Fruit fly (Drosophila melanogaster) whole organism, embryonic: ENCODE measurements around the gene CG15143.

Source experiments
- Abd-B ChIP-seq: fragments of 200-800 bp; sonication (Bioruptor generic); optimal IDR thresholded peaks from 2 replicates; lab custom pipeline; 2018; ENCODE audit warnings: missing biosample characterization, mild to moderate bottlenecking, missing genetic modification characterization, moderate library complexity
- CG10147 ChIP-seq: fragments of 200-800 bp; sonication (Bioruptor generic); optimal IDR thresholded peaks from 2 replicates; lab custom pipeline; 2019; ENCODE audit warnings: missing biosample characterization, mild to moderate bottlenecking, missing genetic modification characterization, moderate library complexity
- CG10565 ChIP-seq: fragments of 200-800 bp; sonication (Bioruptor generic); optimal IDR thresholded peaks from 3 replicates; lab custom pipeline; 2016; ENCODE audit warnings: missing biosample characterization, mild to moderate bottlenecking, missing genetic modification characterization
- CG10979 ChIP-seq: fragments of 200-800 bp; sonication (Bioruptor generic); optimal IDR thresholded peaks from 2 replicates; lab custom pipeline; 2018; ENCODE audit warnings: missing biosample characterization, mild to moderate bottlenecking, missing genetic modification characterization, moderate library complexity
- CG11247 ChIP-seq: fragments of 200-800 bp; sonication (Bioruptor generic); IDR thresholded peaks from 2 replicates; pipeline ENCODE4 v1.3.6; 2022; ENCODE audit warnings: missing biosample characterization, missing genetic modification characterization
- CG12236 ChIP-seq: fragments of 200-800 bp; sonication (Bioruptor generic); optimal IDR thresholded peaks from 2 replicates; lab custom pipeline; 2016; ENCODE audit warnings: missing biosample characterization, missing genetic modification characterization
- CG13775 ChIP-seq: fragments of 200-800 bp; sonication (Bioruptor generic); optimal IDR thresholded peaks from 3 replicates; lab custom pipeline; 2017; ENCODE audit warnings: missing biosample characterization, mild to moderate bottlenecking, missing genetic modification characterization
- CG14014 ChIP-seq: fragments of 200-800 bp; sonication (Bioruptor generic); IDR thresholded peaks from 2 replicates; pipeline ENCODE4 v1.3.6; 2022; ENCODE audit warnings: missing biosample characterization, missing genetic modification characterization
- CG14860 ChIP-seq: fragments of 200-800 bp; sonication (Bioruptor generic); IDR thresholded peaks from 3 replicates; pipeline ENCODE4 v1.3.6; 2022; ENCODE audit warnings: missing biosample characterization, missing genetic modification characterization; ENCODE audit not compliant: partially characterized antibody
- CG15269 ChIP-seq: fragments of 200-800 bp; sonication (Bioruptor generic); optimal IDR thresholded peaks from 2 replicates; lab custom pipeline; 2018; ENCODE audit warnings: missing biosample characterization, mild to moderate bottlenecking, missing genetic modification characterization, moderate library complexity
- CG1529 ChIP-seq: fragments of 200-800 bp; sonication (Bioruptor generic); optimal IDR thresholded peaks from 3 replicates; lab custom pipeline; 2018; ENCODE audit warnings: missing biosample characterization, missing genetic modification characterization
- CG17328 ChIP-seq: fragments of 200-800 bp; sonication (Bioruptor generic); IDR thresholded peaks from 2 replicates; pipeline ENCODE4 v1.3.6; 2022; ENCODE audit warnings: missing biosample characterization, missing genetic modification characterization
- CG17829 ChIP-seq: fragments of 200-800 bp; optimal IDR thresholded peaks from 2 replicates; lab custom pipeline; 2019; ENCODE audit warnings: missing biosample characterization, mild to moderate bottlenecking, missing genetic modification characterization, moderate library complexity
- CG30020 ChIP-seq: fragments of 200-800 bp; optimal IDR thresholded peaks from 2 replicates; lab custom pipeline; 2019; ENCODE audit warnings: missing biosample characterization, mild to moderate bottlenecking, missing genetic modification characterization, moderate library complexity
- CG32767 ChIP-seq: fragments of 200-800 bp; sonication (Bioruptor generic); IDR thresholded peaks from 2 replicates; pipeline ENCODE4 v1.3.6; 2022; ENCODE audit warnings: missing biosample characterization, missing genetic modification characterization
- CG33557 ChIP-seq: fragments of 200-800 bp; sonication (Bioruptor generic); optimal IDR thresholded peaks from 2 replicates; lab custom pipeline; 2019; ENCODE audit warnings: missing biosample characterization, mild to moderate bottlenecking, missing genetic modification characterization, moderate library complexity
- CG6175 ChIP-seq: fragments of 200-800 bp; sonication (Bioruptor generic); IDR thresholded peaks from 3 replicates; pipeline ENCODE4 v1.3.6; 2022; ENCODE audit warnings: missing biosample characterization, missing genetic modification characterization
- CG7556 ChIP-seq: fragments of 200-800 bp; sonication (Bioruptor generic); optimal IDR thresholded peaks from 2 replicates; lab custom pipeline; 2017; ENCODE audit warnings: missing biosample characterization, mild to moderate bottlenecking, missing genetic modification characterization
- CG9876 ChIP-seq: fragments of 200-800 bp; sonication (Bioruptor generic); optimal IDR thresholded peaks from 2 replicates; lab custom pipeline; 2016; ENCODE audit warnings: missing biosample characterization, missing genetic modification characterization
- D ChIP-seq, 2 experiments: fragments of 200-800 bp in 1 of 2; fragments of >200 bp in 1 of 2; sonication (Bioruptor generic) in 1 of 2; optimal IDR thresholded peaks; 2 replicates in 1 of 2; 3 replicates in 1 of 2; lab custom pipeline; 2017; ENCODE audit warnings: mild to moderate bottlenecking in 1 of 2, missing biosample characterization in 1 of 2, missing genetic modification characterization in 1 of 2, missing genetic modification reagents in 1 of 2
- Fer3 ChIP-seq: fragments of 200-800 bp; sonication (Bioruptor generic); optimal IDR thresholded peaks from 2 replicates; lab custom pipeline; 2018; ENCODE audit warnings: missing biosample characterization, mild to moderate bottlenecking, missing genetic modification characterization, moderate library complexity
- HLH4C ChIP-seq: fragments of 200-800 bp; sonication (Bioruptor generic); IDR thresholded peaks from 3 replicates; pipeline ENCODE4 v1.3.6; 2022; ENCODE audit warnings: missing biosample characterization, missing genetic modification characterization; ENCODE audit not compliant: partially characterized antibody
- Hey ChIP-seq: fragments of 200-800 bp; sonication (Bioruptor generic); optimal IDR thresholded peaks from 3 replicates; lab custom pipeline; 2018; ENCODE audit warnings: missing biosample characterization, mild to moderate bottlenecking, missing genetic modification characterization
- MBD-R2 ChIP-seq: fragments of 200-800 bp; sonication (Bioruptor generic); IDR thresholded peaks from 2 replicates; pipeline ENCODE4 v1.3.6; 2022; ENCODE audit warnings: missing biosample characterization, missing genetic modification characterization
- Mad ChIP-seq: fragments of 200-800 bp; sonication (Bioruptor generic); optimal IDR thresholded peaks from 2 replicates; lab custom pipeline; 2016; ENCODE audit warnings: missing biosample characterization, missing genetic modification characterization
- Max ChIP-seq: fragments of 200-800 bp; sonication (Bioruptor generic); optimal IDR thresholded peaks from 2 replicates; lab custom pipeline; 2016; ENCODE audit warnings: missing biosample characterization, mild to moderate bottlenecking, missing genetic modification characterization
- Meics ChIP-seq: fragments of 200-800 bp; sonication (Bioruptor generic); optimal IDR thresholded peaks from 2 replicates; lab custom pipeline; 2017; ENCODE audit warnings: missing biosample characterization, mild to moderate bottlenecking, missing genetic modification characterization
- Mes4 ChIP-seq: fragments of 200-800 bp; sonication (Bioruptor generic); optimal IDR thresholded peaks from 2 replicates; lab custom pipeline; 2016; ENCODE audit warnings: missing biosample characterization, missing genetic modification characterization
- Neu2 ChIP-seq: fragments of 200-800 bp; sonication (Bioruptor generic); optimal IDR thresholded peaks from 3 replicates; lab custom pipeline; 2016; ENCODE audit warnings: missing biosample characterization, missing genetic modification characterization, borderline replicate concordance
- NfI ChIP-seq: fragments of 200-800 bp; sonication (Bioruptor generic); optimal IDR thresholded peaks from 3 replicates; lab custom pipeline; 2018; ENCODE audit warnings: missing biosample characterization, mild to moderate bottlenecking, missing genetic modification characterization, moderate library complexity
- Taf1 ChIP-seq: fragments of 200-800 bp; sonication (Bioruptor generic); IDR thresholded peaks from 2 replicates; pipeline ENCODE4 v1.3.6; 2022; ENCODE audit warnings: missing biosample characterization, missing genetic modification characterization
- ac ChIP-seq: fragments of 200-800 bp; sonication (Bioruptor generic); optimal IDR thresholded peaks from 3 replicates; lab custom pipeline; 2017; ENCODE audit warnings: missing biosample characterization, mild to moderate bottlenecking, missing genetic modification characterization
- bcd ChIP-seq: fragments of 200-800 bp; sonication (Bioruptor generic); optimal IDR thresholded peaks from 2 replicates; lab custom pipeline; 2017; ENCODE audit warnings: missing biosample characterization, mild to moderate bottlenecking, missing genetic modification characterization
- btn ChIP-seq: fragments of 200-800 bp; sonication (Bioruptor generic); optimal IDR thresholded peaks from 2 replicates; lab custom pipeline; 2016; ENCODE audit warnings: missing biosample characterization, missing genetic modification characterization
- chm ChIP-seq: fragments of 200-800 bp; sonication (Bioruptor generic); IDR thresholded peaks from 2 replicates; pipeline ENCODE4 v1.3.6; 2022; ENCODE audit warnings: missing biosample characterization, missing genetic modification characterization
- dati ChIP-seq: fragments of 200-800 bp; sonication (Bioruptor generic); IDR thresholded peaks from 2 replicates; pipeline ENCODE4 v1.3.6; 2022; ENCODE audit warnings: missing biosample characterization, missing genetic modification characterization
- dimm ChIP-seq: fragments of 200-800 bp; sonication (Bioruptor generic); IDR thresholded peaks from 2 replicates; pipeline ENCODE4 v1.3.6; 2022; ENCODE audit warnings: missing biosample characterization, missing genetic modification characterization
- fru ChIP-seq: fragments of >200 bp; optimal IDR thresholded peaks from 2 replicates; lab custom pipeline; 2017
- grau ChIP-seq: fragments of 200-800 bp; optimal IDR thresholded peaks from 3 replicates; lab custom pipeline; 2019; ENCODE audit warnings: missing biosample characterization, mild to moderate bottlenecking, missing genetic modification characterization, moderate library complexity
- h ChIP-seq: fragments of >200 bp; optimal IDR thresholded peaks from 2 replicates; lab custom pipeline; 2017
- lbe ChIP-seq: fragments of 200-800 bp; sonication (Bioruptor generic); optimal IDR thresholded peaks from 2 replicates; lab custom pipeline; 2016; ENCODE audit warnings: missing biosample characterization, mild to moderate bottlenecking, missing genetic modification characterization
- mam ChIP-seq: fragments of 200-800 bp; sonication (Bioruptor generic); optimal IDR thresholded peaks from 3 replicates; lab custom pipeline; 2016; ENCODE audit warnings: missing biosample characterization, missing genetic modification characterization
- pho ChIP-seq: fragments of 200-800 bp; sonication (Bioruptor generic); optimal IDR thresholded peaks from 2 replicates; lab custom pipeline; 2016; ENCODE audit warnings: missing biosample characterization, missing genetic modification characterization
- pita ChIP-seq: fragments of 200-800 bp; sonication (Bioruptor generic); optimal IDR thresholded peaks from 2 replicates; lab custom pipeline; 2017; ENCODE audit warnings: missing biosample characterization, mild to moderate bottlenecking, missing genetic modification characterization
- psq ChIP-seq: fragments of 200-800 bp; sonication (Bioruptor generic); optimal IDR thresholded peaks from 2 replicates; lab custom pipeline; 2017; ENCODE audit warnings: missing biosample characterization, missing genetic modification characterization
- repo ChIP-seq: fragments of 200-800 bp; sonication (Bioruptor generic); optimal IDR thresholded peaks from 2 replicates; lab custom pipeline; 2016; ENCODE audit warnings: missing biosample characterization, missing genetic modification characterization
- sim ChIP-seq: fragments of 200-800 bp; sonication (Bioruptor generic); IDR thresholded peaks from 2 replicates; pipeline ENCODE4 v1.3.6; 2022; ENCODE audit warnings: missing biosample characterization, missing genetic modification characterization
- slp2 ChIP-seq: fragments of 200-800 bp; sonication (Bioruptor generic); optimal IDR thresholded peaks from 2 replicates; lab custom pipeline; 2016; ENCODE audit warnings: missing biosample characterization, missing genetic modification characterization
- tup ChIP-seq: fragments of 200-800 bp; sonication (Bioruptor generic); optimal IDR thresholded peaks from 2 replicates; lab custom pipeline; 2016; ENCODE audit warnings: missing biosample characterization, mild to moderate bottlenecking, missing genetic modification characterization, moderate library complexity
- wdn ChIP-seq: fragments of 200-800 bp; sonication (Bioruptor generic); IDR thresholded peaks from 2 replicates; pipeline ENCODE4 v1.3.6; 2022; ENCODE audit warnings: missing biosample characterization, missing genetic modification characterization

CG15143 gene

dm6 chr2L:17480943-17481580 is 43.3 kb downstream of the CG15143 start, which contains the start of the genes fws and Lamtor3 (continued):
- TF ChIP-seq CG1529 (GFP tag; lab: Kevin White, UChicago) (peak; percentile 97), wdn (GFP tag; lab: Robert Waterston, UW) (peak; percentile 99), chm (peak; percentile 99), CG6175 (peak; percentile 99), pita (GFP tag; lab: Kevin White, UChicago) (no peak), Mes4 (peak; percentile 72), CG14860 (GFP tag; lab: Robert Waterston, UW) (peak; percentile 59; the same call in 1 of the 3 replicates), psq (GFP tag; lab: Kevin White, UChicago) (peak; percentile 95), slp2 (GFP tag; lab: Kevin White, UChicago) (peak; percentile 85), NfI (GFP tag; lab: Kevin White, UChicago) (peak; percentile 99), tup (GFP tag; lab: Kevin White, UChicago) (peak; percentile 86), CG17829 (tag; lab: Kevin White, UChicago) (peak; percentile 98), Meics (GFP tag; lab: Kevin White, UChicago) (peak; percentile 98), ac (peak; percentile 86), CG12236 (GFP tag; lab: Kevin White, UChicago) (peak; percentile 57), repo (GFP tag; lab: Kevin White, UChicago) (peak; percentile 53), CG10147 (GFP tag; lab: Kevin White, UChicago) (peak; percentile 96), CG11247 (GFP tag; lab: Robert Waterston, UW) (peak; percentile 99), Abd-B (peak; percentile 98), sim (GFP tag; lab: Robert Waterston, UW) (peak; percentile 97), CG10565 (GFP tag; lab: Kevin White, UChicago) (peak; percentile 74), fru (lab: Kevin White, UChicago) (no peak), CG30020 (peak; percentile 85), CG17328 (GFP tag; lab: Robert Waterston, UW) (peak; percentile 99), CG33557 (peak; percentile 85), grau (tag; lab: Kevin White, UChicago) (peak; percentile 97), CG15269 (tag; lab: Kevin White, UChicago) (peak; percentile 98), Fer3 (tag; lab: Kevin White, UChicago) (peak; percentile 99), bcd (peak; percentile 98), CG9876 (GFP tag; lab: Kevin White, UChicago) (peak; percentile 60), btn (GFP tag; lab: Kevin White, UChicago) (peak; percentile 30), Taf1 (peak; percentile 99), dati (GFP tag; lab: Robert Waterston, UW) (peak; percentile 98), dimm (peak; percentile 97), Mad (peak; percentile 96), CG13775 (peak; percentile 99), D (optimal IDR thresholded peaks at IDR 0.05; lab: Kevin White, UChicago) (no peak), D (GFP tag; optimal IDR thresholded peaks at IDR 0.05; lab: Kevin White, UChicago) (peak; percentile 96), HLH4C (GFP tag; lab: Robert Waterston, UW) (peak; percentile 71), MBD-R2 (peak; percentile 100), mam (GFP tag; lab: Kevin White, UChicago) (peak; percentile 87), Neu2 (GFP tag; lab: Kevin White, UChicago) (no peak), CG14014 (GFP tag; lab: Robert Waterston, UW) (peak; percentile 99), Hey (tag; lab: Kevin White, UChicago) (peak; percentile 72), CG32767 (GFP tag; lab: Robert Waterston, UW) (peak; percentile 98), pho (GFP tag; lab: Kevin White, UChicago) (peak; percentile 88), lbe (peak; percentile 98), CG7556 (GFP tag; lab: Kevin White, UChicago) (peak; percentile 97), CG10979 (tag; lab: Kevin White, UChicago) (peak; percentile 96), Max (GFP tag; lab: Kevin White, UChicago) (peak; percentile 92), h (lab: Kevin White, UChicago) (no peak)
